Worm (Caenorhabditis elegans) whole organism, mixed stage, embryonic: Measurements from ENCODE around the gene lgc-58.

Experiments
- elt-3 ChIP-seq: fragments of 150-350 bp; optimal IDR thresholded peaks from 2 replicates; lab custom pipeline; 2014; ENCODE audit warnings: missing biosample characterization, missing genetic modification characterization
- ham-2 ChIP-seq: fragments of 200-800 bp; sonication (Bioruptor generic); optimal IDR thresholded peaks from 2 replicates; lab custom pipeline; 2018; ENCODE audit warnings: mild to moderate bottlenecking, missing genetic modification characterization, missing compliant biosample characterization
- lin-13 ChIP-seq: fragments of 150-350 bp; optimal IDR thresholded peaks from 2 replicates; lab custom pipeline; 2014; ENCODE audit warnings: missing biosample characterization, missing genetic modification characterization
- mep-1 ChIP-seq: fragments of 150-350 bp; optimal IDR thresholded peaks from 2 replicates; lab custom pipeline; 2017; ENCODE audit warnings: missing biosample characterization, missing genetic modification reagents, missing genetic modification characterization, inconsistent platforms
- nhr-12 ChIP-seq: fragments of 150-350 bp; optimal IDR thresholded peaks from 2 replicates; lab custom pipeline; 2014; ENCODE audit warnings: missing biosample characterization, missing genetic modification characterization
- nhr-2 ChIP-seq: fragments of 150-350 bp; optimal IDR thresholded peaks from 2 replicates; lab custom pipeline; 2014; ENCODE audit warnings: missing biosample characterization, missing genetic modification characterization
- nhr-28 ChIP-seq: fragments of 150-350 bp; optimal IDR thresholded peaks from 2 replicates; lab custom pipeline; 2014; ENCODE audit warnings: missing biosample characterization, missing genetic modification characterization
- nhr-76 ChIP-seq: sonication (generic microtip); optimal IDR thresholded peaks from 2 replicates; lab custom pipeline; 2017; ENCODE audit warnings: missing biosample characterization, missing genetic modification characterization
- pha-4 ChIP-seq: fragments of 150-350 bp; optimal IDR thresholded peaks from 2 replicates; lab custom pipeline; 2018; ENCODE audit warnings: missing biosample characterization, missing genetic modification reagents, missing genetic modification characterization
- unc-120 ChIP-seq: sonication (generic microtip); optimal IDR thresholded peaks from 2 replicates; lab custom pipeline; 2017; ENCODE audit warnings: missing genetic modification characterization, missing compliant biosample characterization; ENCODE audit not compliant: poor library complexity, severe bottlenecking
- unc-39 ChIP-seq: fragments of 150-350 bp; optimal IDR thresholded peaks from 2 replicates; lab custom pipeline; 2014; ENCODE audit warnings: missing biosample characterization, missing genetic modification characterization
- unc-62 ChIP-seq: fragments of 150-350 bp; optimal IDR thresholded peaks from 2 replicates; lab custom pipeline; 2014; ENCODE audit warnings: missing biosample characterization, missing genetic modification reagents, missing genetic modification characterization
- ztf-11 ChIP-seq: fragments of 150-350 bp; optimal IDR thresholded peaks from 2 replicates; lab custom pipeline; 2014; ENCODE audit warnings: missing biosample characterization, missing genetic modification characterization

DNA sequence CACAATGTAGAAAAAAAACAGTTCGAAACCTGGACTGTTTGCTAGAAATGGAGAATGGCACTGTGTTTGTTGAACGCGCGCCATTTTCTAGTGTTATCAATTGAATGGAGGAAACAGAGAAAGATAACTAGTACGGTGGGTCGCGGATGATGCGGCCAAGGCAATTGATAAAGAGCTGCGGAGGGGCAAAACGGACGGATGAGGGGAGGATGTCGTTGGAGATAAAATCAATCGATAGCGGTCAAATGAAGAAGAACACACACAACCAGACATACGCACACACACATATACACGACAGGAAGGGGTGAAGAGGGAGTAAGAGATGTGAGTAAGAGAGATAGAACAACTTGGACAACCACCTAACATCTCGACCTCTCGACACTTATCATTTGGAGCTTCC is 25.2 kb upstream of the lgc-58 start:
- no peak for TF ChIP-seq lin-13 (tag; lab: Kevin White, UChicago)
- TF ChIP-seq unc-120 (tag; lab: Kevin White, UChicago) = peak; percentile 21
- TF ChIP-seq unc-62 (GFP tag; lab: Kevin White, UChicago) = no peak
- no peak for TF ChIP-seq unc-39 (tag; lab: Kevin White, UChicago)
- no peak for TF ChIP-seq nhr-28 (tag; lab: Kevin White, UChicago)
- TF ChIP-seq elt-3 (tag; lab: Kevin White, UChicago) = no peak
- TF ChIP-seq nhr-76 (tag; lab: Kevin White, UChicago) = no peak
- no peak for TF ChIP-seq nhr-12 (tag; lab: Kevin White, UChicago)
- no peak for TF ChIP-seq mep-1 (tag; lab: Kevin White, UChicago)
- TF ChIP-seq nhr-2 = no peak
- no peak for TF ChIP-seq ztf-11
- no peak for TF ChIP-seq ham-2 (GFP tag; lab: Kevin White, UChicago)
- TF ChIP-seq pha-4 (tag; lab: Kevin White, UChicago) = no peak
